Worm (Caenorhabditis elegans): ENCODE measurements around the gene vit-1.

The vit-1 gene

ce11 chrX:7727601-7728000, at the start of gene vit-1:
Gene vit-1, plus strand, starts transcription at chrX:7727889.
- TF ChIP-seq zag-1 (tag; optimal IDR thresholded peaks at IDR 0.05) (no peak), ztf-11 (tag; optimal IDR thresholded peaks at IDR 0.05) (no peak), mab-5 (tag; optimal IDR thresholded peaks at IDR 0.05) (no peak), alr-1 (tag; optimal IDR thresholded peaks at IDR 0.05) (no peak), aly-2 (tag; optimal IDR thresholded peaks at IDR 0.05) (no peak), nhr-10 (tag; optimal IDR thresholded peaks at IDR 0.05) (no peak), unc-62 (GFP tag; optimal IDR thresholded peaks at IDR 0.05) (no peak), skn-1 (tag; optimal IDR thresholded peaks at IDR 0.05) (no peak), dmd-4 (tag; optimal IDR thresholded peaks at IDR 0.05) (no peak), elt-1 (tag; optimal IDR thresholded peaks at IDR 0.05) (no peak), fos-1 (tag; optimal IDR thresholded peaks at IDR 0.05) (no peak), lsy-2 (tag; optimal IDR thresholded peaks at IDR 0.05) (no peak), snpc-4 (tag; optimal IDR thresholded peaks at IDR 0.05) (no peak), mbf-1 (tag; optimal IDR thresholded peaks at IDR 0.05) (no peak), ztf-4 (tag; optimal IDR thresholded peaks at IDR 0.05) (no peak), sma-9 (GFP tag; optimal IDR thresholded peaks at IDR 0.05) (no peak), sma-9 (tag; optimal IDR thresholded peaks at IDR 0.05) (no peak), ceh-16 (tag; optimal IDR thresholded peaks at IDR 0.05) (no peak), nhr-77 (tag; optimal IDR thresholded peaks at IDR 0.05) (no peak), ama-1 (optimal IDR thresholded peaks at IDR 0.05) (no peak)

ce11 chrX:7678437-7679139, 49.1 kb upstream of the vit-1 start:
- TF ChIP-seq unc-55 (GFP tag; optimal IDR thresholded peaks at IDR 0.05) (peak; percentile 84), zag-1 (tag; optimal IDR thresholded peaks at IDR 0.05) (peak; percentile 21), aly-2 (tag; optimal IDR thresholded peaks at IDR 0.05) (no peak), mdl-1 (tag; optimal IDR thresholded peaks at IDR 0.05) (peak in 1 of 2 experiments; percentile 17), C34F6.9 (tag; optimal IDR thresholded peaks at IDR 0.05) (peak; percentile 21), nhr-10 (tag; optimal IDR thresholded peaks at IDR 0.05) (no peak), lsy-2 (tag; optimal IDR thresholded peaks at IDR 0.05) (peak in 1 of 2 experiments; percentile 11), crh-2 (tag; optimal IDR thresholded peaks at IDR 0.05) (peak; percentile 44), unc-62 (GFP tag; optimal IDR thresholded peaks at IDR 0.05) (no peak), alr-1 (tag; optimal IDR thresholded peaks at IDR 0.05) (peak; percentile 20), nhr-12 (tag; optimal IDR thresholded peaks at IDR 0.05) (no peak)

- TF ChIP-seq alr-1 (tag; optimal IDR thresholded peaks at IDR 0.05) = no peak
Measured at ce11 chrX:7679835-7680234, 47.9 kb upstream of the vit-1 start.

ce11 chrX:7680545-7681330, 47.0 kb upstream of the vit-1 start, which contains the start of gene stn-2:
Gene stn-2, minus strand, starts transcription at chrX:7680619.
- no peak for TF ChIP-seq nhr-25 (tag; optimal IDR thresholded peaks at IDR 0.05)
- TF ChIP-seq sma-9 (GFP tag; optimal IDR thresholded peaks at IDR 0.05) = peak; percentile 31
- TF ChIP-seq sma-9 (tag; optimal IDR thresholded peaks at IDR 0.05) = no peak
- no peak for TF ChIP-seq nhr-6 (tag; optimal IDR thresholded peaks at IDR 0.05)
- no peak for TF ChIP-seq lin-11 (tag; optimal IDR thresholded peaks at IDR 0.05)
- no peak for TF ChIP-seq nhr-12 (tag; optimal IDR thresholded peaks at IDR 0.05)
- TF ChIP-seq ZK546.5 (tag; optimal IDR thresholded peaks at IDR 0.05) = no peak
- TF ChIP-seq ceh-16 (tag; optimal IDR thresholded peaks at IDR 0.05) = no peak
- TF ChIP-seq fos-1 (tag; optimal IDR thresholded peaks at IDR 0.05) = peak; percentile 19
- TF ChIP-seq skn-1 (tag; optimal IDR thresholded peaks at IDR 0.05) = no peak
- TF ChIP-seq Y55F3AM.14 (GFP tag; optimal IDR thresholded peaks at IDR 0.05) = no peak
- TF ChIP-seq lin-13 (GFP tag; optimal IDR thresholded peaks at IDR 0.05) = no peak
- TF ChIP-seq mbf-1 (tag; optimal IDR thresholded peaks at IDR 0.05) = no peak
- TF ChIP-seq ztf-11 (tag; optimal IDR thresholded peaks at IDR 0.05) = no peak
- TF ChIP-seq unc-55 (GFP tag; optimal IDR thresholded peaks at IDR 0.05) = peak; percentile 14
- no peak for TF ChIP-seq R02D3.7 (tag; optimal IDR thresholded peaks at IDR 0.05)
- no peak for TF ChIP-seq C34F6.9 (tag; optimal IDR thresholded peaks at IDR 0.05)
- TF ChIP-seq blmp-1 (tag; optimal IDR thresholded peaks at IDR 0.05; ENCODE audit: insufficient read depth) = no peak
- no peak for TF ChIP-seq ztf-4 (tag; optimal IDR thresholded peaks at IDR 0.05)

Data from whole organism, L2 larva.